Worm (Caenorhabditis elegans) whole organism, L3 larva: Measurements from ENCODE around the gene F58A4.2.

ENCODE experiments used
- ceh-82 ChIP-seq: fragments of 150-350 bp; optimal IDR thresholded peaks from 2 replicates; lab custom pipeline; 2014; ENCODE audit warnings: missing biosample characterization, missing genetic modification characterization
- ceh-9 ChIP-seq: sonication (generic microtip); optimal IDR thresholded peaks from 2 replicates; lab custom pipeline; 2018; ENCODE audit warnings: missing biosample characterization, missing genetic modification characterization
- daf-12 ChIP-seq: fragments of 150-350 bp; optimal IDR thresholded peaks from 2 replicates; lab custom pipeline; 2014; ENCODE audit warnings: missing biosample characterization, missing genetic modification reagents, missing genetic modification characterization
- elt-2 ChIP-seq: sonication (generic microtip); optimal IDR thresholded peaks from 2 replicates; lab custom pipeline; 2016; ENCODE audit warnings: missing genetic modification reagents, mild to moderate bottlenecking, missing genetic modification characterization, missing compliant biosample characterization
- mdl-1 ChIP-seq: fragments of 150-350 bp; optimal IDR thresholded peaks from 2 replicates; lab custom pipeline; 2014; ENCODE audit warnings: missing biosample characterization, missing genetic modification characterization
- mml-1 ChIP-seq: fragments of 150-350 bp; sonication (generic microtip); optimal IDR thresholded peaks from 3 replicates; lab custom pipeline; 2014; ENCODE audit warnings: missing biosample characterization, missing genetic modification characterization
- nhr-67 ChIP-seq: fragments of 150-350 bp; optimal IDR thresholded peaks from 2 replicates; lab custom pipeline; 2014; ENCODE audit warnings: missing biosample characterization, missing genetic modification characterization
- nhr-76 ChIP-seq: fragments of 150-350 bp; sonication (generic microtip); optimal IDR thresholded peaks from 5 replicates; lab custom pipeline; 2014; ENCODE audit warnings: missing biosample characterization, missing genetic modification characterization
- pha-4 ChIP-seq: fragments of 150-350 bp; optimal IDR thresholded peaks from 2 replicates; lab custom pipeline; 2014; ENCODE audit warnings: missing biosample characterization, missing genetic modification reagents, missing genetic modification characterization
- sea-2 ChIP-seq: fragments of 150-350 bp; sonication (generic microtip); optimal IDR thresholded peaks from 4 replicates; lab custom pipeline; 2014; ENCODE audit warnings: missing biosample characterization, missing genetic modification reagents, missing genetic modification characterization
- snpc-4 ChIP-seq: fragments of 150-350 bp; optimal IDR thresholded peaks from 2 replicates; lab custom pipeline; 2014; ENCODE audit warnings: missing biosample characterization, missing genetic modification characterization
- unc-39 ChIP-seq: sonication (generic microtip); optimal IDR thresholded peaks from 4 replicates; lab custom pipeline; 2017; ENCODE audit warnings: missing biosample characterization, missing genetic modification characterization
- unc-62 ChIP-seq: fragments of 150-350 bp; sonication (generic microtip); optimal IDR thresholded peaks from 4 replicates; lab custom pipeline; 2014; ENCODE audit warnings: missing biosample characterization, missing genetic modification reagents, missing genetic modification characterization
- ztf-11 ChIP-seq: fragments of 150-350 bp; optimal IDR thresholded peaks from 2 replicates; lab custom pipeline; 2014; ENCODE audit warnings: missing biosample characterization, missing genetic modification characterization

- TF ChIP-seq daf-12 (tag; lab: Kevin White, UChicago), result no peak
- no peak for TF ChIP-seq elt-2 (tag; lab: Kevin White, UChicago)
- TF ChIP-seq unc-39, result no peak
- TF ChIP-seq pha-4 (tag; lab: Kevin White, UChicago), result no peak
- TF ChIP-seq snpc-4 (tag; lab: Kevin White, UChicago), result no peak
- TF ChIP-seq unc-62 (GFP tag; lab: Kevin White, UChicago), result no peak
- TF ChIP-seq mml-1 (tag; lab: Kevin White, UChicago), result no peak
- TF ChIP-seq ceh-9 (tag; lab: Kevin White, UChicago), result no peak
- TF ChIP-seq nhr-67, result no peak
- TF ChIP-seq sea-2 (GFP tag; lab: Kevin White, UChicago), result no peak
- TF ChIP-seq nhr-76 (tag; lab: Kevin White, UChicago), result no peak
- TF ChIP-seq mdl-1, result no peak
- TF ChIP-seq ceh-82, result no peak
- TF ChIP-seq ztf-11 (tag; lab: Kevin White, UChicago), result no peak
These were observed 8.1 kb upstream of the F58A4.2 start, which contains the start of gene clec-161 for ce11 chrIII:9608650-9609049.
